Fruit fly (Drosophila melanogaster): ENCODE data around the gene vn.

dm6 chr3L:5835431-5835830 is 10.0 kb downstream of the vn start:
- TF ChIP-seq CTCF (optimal IDR thresholded peaks at IDR 0.05) (no peak), CG8478 (optimal IDR thresholded peaks at IDR 0.05) (no peak)

All from S2 (cell line).